Worm (Caenorhabditis elegans) whole organism, L3 larva: ENCODE measurements around the gene apt-9.

ENCODE experiments used
- R02D3.7 ChIP-seq: fragments of 150-350 bp; optimal IDR thresholded peaks from 2 replicates; lab custom pipeline; 2014; ENCODE audit warnings: missing biosample characterization, missing genetic modification characterization
- ZK546.5 ChIP-seq: sonication (generic microtip); optimal IDR thresholded peaks from 2 replicates; lab custom pipeline; 2017; ENCODE audit warnings: missing biosample characterization, missing genetic modification characterization
- aly-2 ChIP-seq: fragments of 150-350 bp; optimal IDR thresholded peaks from 2 replicates; lab custom pipeline; 2014; ENCODE audit warnings: missing biosample characterization, missing genetic modification characterization
- ama-1 ChIP-seq: fragments of 150-350 bp; optimal IDR thresholded peaks from 2 replicates; lab custom pipeline; 2018
- ceh-16 ChIP-seq: sonication (generic microtip); optimal IDR thresholded peaks from 2 replicates; lab custom pipeline; 2017; ENCODE audit warnings: missing biosample characterization, missing genetic modification characterization
- ceh-28 ChIP-seq: fragments of 150-350 bp; optimal IDR thresholded peaks from 2 replicates; lab custom pipeline; 2014; ENCODE audit warnings: missing biosample characterization, missing genetic modification reagents, missing genetic modification characterization
- ceh-82 ChIP-seq: fragments of 150-350 bp; optimal IDR thresholded peaks from 2 replicates; lab custom pipeline; 2014; ENCODE audit warnings: missing biosample characterization, missing genetic modification characterization
- ceh-9 ChIP-seq: sonication (generic microtip); optimal IDR thresholded peaks from 2 replicates; lab custom pipeline; 2018; ENCODE audit warnings: missing biosample characterization, missing genetic modification characterization
- daf-12 ChIP-seq: fragments of 150-350 bp; optimal IDR thresholded peaks from 2 replicates; lab custom pipeline; 2014; ENCODE audit warnings: missing biosample characterization, missing genetic modification reagents, missing genetic modification characterization
- egl-27 ChIP-seq: sonication (generic microtip); optimal IDR thresholded peaks from 4 replicates; lab custom pipeline; 2017; ENCODE audit warnings: missing biosample characterization, missing genetic modification reagents, missing genetic modification characterization
- egl-5 ChIP-seq: fragments of 150-350 bp; optimal IDR thresholded peaks from 2 replicates; lab custom pipeline; 2017; ENCODE audit warnings: missing biosample characterization, missing genetic modification reagents, missing genetic modification characterization, inconsistent platforms
- elt-1 ChIP-seq: fragments of 150-350 bp; optimal IDR thresholded peaks from 2 replicates; lab custom pipeline; 2014; ENCODE audit warnings: missing biosample characterization, missing genetic modification characterization
- elt-2 ChIP-seq: sonication (generic microtip); optimal IDR thresholded peaks from 2 replicates; lab custom pipeline; 2016; ENCODE audit warnings: missing genetic modification reagents, mild to moderate bottlenecking, missing genetic modification characterization, missing compliant biosample characterization
- elt-3 ChIP-seq, 3 experiments: fragments of 150-350 bp in 1 of 3; sonication (generic microtip) in 2 of 3; optimal IDR thresholded peaks; 2 replicates in 2 of 3; 4 replicates in 1 of 3; lab custom pipeline; 2014 to 2017; ENCODE audit warnings: missing biosample characterization in 3 of 3, missing genetic modification characterization in 3 of 3
- eor-1 ChIP-seq, 2 experiments: fragments of 150-350 bp; optimal IDR thresholded peaks; 2 replicates each; lab custom pipeline; 2014 to 2018; ENCODE audit warnings: missing biosample characterization in 2 of 2, missing genetic modification characterization in 2 of 2
- fkh-10 ChIP-seq: sonication (generic microtip); optimal IDR thresholded peaks from 2 replicates; lab custom pipeline; 2017; ENCODE audit warnings: missing biosample characterization, missing genetic modification reagents, missing genetic modification characterization
- fkh-2 ChIP-seq: fragments of 150-350 bp; optimal IDR thresholded peaks from 2 replicates; lab custom pipeline; 2014; ENCODE audit warnings: missing biosample characterization, missing genetic modification reagents, missing genetic modification characterization
- fos-1 ChIP-seq: fragments of 150-350 bp; optimal IDR thresholded peaks from 2 replicates; lab custom pipeline; 2014; ENCODE audit warnings: missing biosample characterization, missing genetic modification characterization
- hmg-11 ChIP-seq: sonication (generic microtip); optimal IDR thresholded peaks from 2 replicates; lab custom pipeline; 2016; ENCODE audit warnings: missing genetic modification characterization, missing compliant biosample characterization
- jun-1 ChIP-seq: fragments of 150-350 bp; optimal IDR thresholded peaks from 2 replicates; lab custom pipeline; 2014; ENCODE audit warnings: missing biosample characterization, missing genetic modification reagents, missing genetic modification characterization
- lin-15B ChIP-seq: fragments of 150-350 bp; optimal IDR thresholded peaks from 2 replicates; lab custom pipeline; 2014; ENCODE audit warnings: missing biosample characterization, missing genetic modification characterization
- lin-39 ChIP-seq: fragments of 150-350 bp; optimal IDR thresholded peaks from 2 replicates; lab custom pipeline; 2018; ENCODE audit warnings: missing biosample characterization, missing genetic modification reagents, missing genetic modification characterization
- lsy-12 ChIP-seq: sonication (generic microtip); optimal IDR thresholded peaks from 2 replicates; lab custom pipeline; 2016; ENCODE audit warnings: mild to moderate bottlenecking, missing genetic modification characterization, missing compliant biosample characterization
- mdl-1 ChIP-seq: fragments of 150-350 bp; optimal IDR thresholded peaks from 2 replicates; lab custom pipeline; 2014; ENCODE audit warnings: missing biosample characterization, missing genetic modification characterization
- mml-1 ChIP-seq: fragments of 150-350 bp; sonication (generic microtip); optimal IDR thresholded peaks from 3 replicates; lab custom pipeline; 2014; ENCODE audit warnings: missing biosample characterization, missing genetic modification characterization
- nfya-1 ChIP-seq: sonication (generic microtip); optimal IDR thresholded peaks from 2 replicates; lab custom pipeline; 2017; ENCODE audit warnings: missing genetic modification characterization, mild to moderate bottlenecking, missing compliant biosample characterization, antibody characterized with exemption, moderate library complexity; ENCODE audit not compliant: insufficient read depth
- nhr-11 ChIP-seq: fragments of 150-350 bp; optimal IDR thresholded peaks from 2 replicates; lab custom pipeline; 2014; ENCODE audit warnings: missing biosample characterization, missing genetic modification characterization
- nhr-12 ChIP-seq: fragments of 150-350 bp; optimal IDR thresholded peaks from 2 replicates; lab custom pipeline; 2014; ENCODE audit warnings: missing biosample characterization, missing genetic modification characterization
- nhr-23 ChIP-seq: fragments of 150-350 bp; optimal IDR thresholded peaks from 2 replicates; lab custom pipeline; 2014; ENCODE audit warnings: missing biosample characterization, missing genetic modification reagents, missing genetic modification characterization
- nhr-237 ChIP-seq: fragments of 150-350 bp; optimal IDR thresholded peaks from 2 replicates; lab custom pipeline; 2014; ENCODE audit warnings: missing biosample characterization, missing genetic modification characterization
- nhr-25 ChIP-seq: sonication (generic microtip); optimal IDR thresholded peaks from 2 replicates; lab custom pipeline; 2017; ENCODE audit warnings: missing biosample characterization, missing genetic modification characterization
- nhr-28 ChIP-seq: fragments of 150-350 bp; optimal IDR thresholded peaks from 2 replicates; lab custom pipeline; 2014; ENCODE audit warnings: missing biosample characterization, missing genetic modification characterization
- nhr-43 ChIP-seq: sonication (generic microtip); optimal IDR thresholded peaks from 2 replicates; lab custom pipeline; 2016; ENCODE audit warnings: mild to moderate bottlenecking, missing genetic modification characterization, missing compliant biosample characterization; ENCODE audit not compliant: poor library complexity, severe bottlenecking
- nhr-67 ChIP-seq: fragments of 150-350 bp; optimal IDR thresholded peaks from 2 replicates; lab custom pipeline; 2014; ENCODE audit warnings: missing biosample characterization, missing genetic modification characterization
- nhr-76 ChIP-seq: fragments of 150-350 bp; sonication (generic microtip); optimal IDR thresholded peaks from 5 replicates; lab custom pipeline; 2014; ENCODE audit warnings: missing biosample characterization, missing genetic modification characterization
- nhr-77 ChIP-seq: fragments of 150-350 bp; optimal IDR thresholded peaks from 2 replicates; lab custom pipeline; 2014; ENCODE audit warnings: missing biosample characterization, missing genetic modification characterization
- pha-4 ChIP-seq: fragments of 150-350 bp; optimal IDR thresholded peaks from 2 replicates; lab custom pipeline; 2014; ENCODE audit warnings: missing biosample characterization, missing genetic modification reagents, missing genetic modification characterization
- pqm-1 ChIP-seq: fragments of 150-350 bp; optimal IDR thresholded peaks from 2 replicates; lab custom pipeline; 2017; ENCODE audit warnings: missing biosample characterization, missing genetic modification characterization, inconsistent platforms
- sea-2 ChIP-seq: fragments of 150-350 bp; sonication (generic microtip); optimal IDR thresholded peaks from 4 replicates; lab custom pipeline; 2014; ENCODE audit warnings: missing biosample characterization, missing genetic modification reagents, missing genetic modification characterization
- skn-1 ChIP-seq: fragments of 150-350 bp; optimal IDR thresholded peaks from 2 replicates; lab custom pipeline; 2014; ENCODE audit warnings: missing biosample characterization, missing genetic modification characterization
- snpc-4 ChIP-seq: fragments of 150-350 bp; optimal IDR thresholded peaks from 2 replicates; lab custom pipeline; 2014; ENCODE audit warnings: missing biosample characterization, missing genetic modification characterization
- tbx-2 ChIP-seq: sonication (generic microtip); optimal IDR thresholded peaks from 2 replicates; lab custom pipeline; 2016; ENCODE audit warnings: mild to moderate bottlenecking, missing genetic modification characterization, missing compliant biosample characterization
- unc-39 ChIP-seq: sonication (generic microtip); optimal IDR thresholded peaks from 4 replicates; lab custom pipeline; 2017; ENCODE audit warnings: missing biosample characterization, missing genetic modification characterization
- unc-62 ChIP-seq: fragments of 150-350 bp; sonication (generic microtip); optimal IDR thresholded peaks from 4 replicates; lab custom pipeline; 2014; ENCODE audit warnings: missing biosample characterization, missing genetic modification reagents, missing genetic modification characterization
- zag-1 ChIP-seq: fragments of 150-350 bp; optimal IDR thresholded peaks from 2 replicates; lab custom pipeline; 2014; ENCODE audit warnings: missing biosample characterization, missing genetic modification characterization
- ztf-11 ChIP-seq: fragments of 150-350 bp; optimal IDR thresholded peaks from 2 replicates; lab custom pipeline; 2014; ENCODE audit warnings: missing biosample characterization, missing genetic modification characterization
- ztf-4 ChIP-seq: fragments of 150-350 bp; optimal IDR thresholded peaks from 2 replicates; lab custom pipeline; 2014; ENCODE audit warnings: missing biosample characterization, missing genetic modification characterization

The apt-9 gene

DNA sequence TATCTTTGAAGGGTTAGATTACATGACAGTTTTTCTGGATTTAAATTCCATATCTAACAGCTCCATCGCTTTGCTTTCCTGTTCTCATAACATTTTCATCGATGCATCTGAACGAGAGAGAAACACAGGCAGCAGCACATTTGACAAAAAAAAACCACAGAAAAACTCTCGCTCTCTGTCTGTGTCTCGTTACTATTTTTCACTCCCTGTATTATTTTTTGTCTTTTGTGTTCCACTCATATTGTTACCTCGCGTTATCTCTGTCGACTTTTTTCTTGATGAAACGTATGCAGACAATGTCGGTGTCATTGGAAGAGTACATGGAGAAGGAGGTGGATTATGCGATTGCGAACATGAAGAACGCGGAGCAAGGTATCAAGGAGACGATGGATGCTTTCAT, 20.6 kb downstream of the apt-9 start, which contains the start of gene W04G3.11:
Gene W04G3.11 (plus strand): TSS at position 244 of the 400 bp plus-strand sequence.
- TF ChIP-seq pqm-1 (tag; lab: Kevin White, UChicago) (peak; percentile 40), lin-15B (tag; lab: Kevin White, UChicago) (no peak), elt-2 (tag; lab: Kevin White, UChicago) (peak; percentile 50)

DNA sequence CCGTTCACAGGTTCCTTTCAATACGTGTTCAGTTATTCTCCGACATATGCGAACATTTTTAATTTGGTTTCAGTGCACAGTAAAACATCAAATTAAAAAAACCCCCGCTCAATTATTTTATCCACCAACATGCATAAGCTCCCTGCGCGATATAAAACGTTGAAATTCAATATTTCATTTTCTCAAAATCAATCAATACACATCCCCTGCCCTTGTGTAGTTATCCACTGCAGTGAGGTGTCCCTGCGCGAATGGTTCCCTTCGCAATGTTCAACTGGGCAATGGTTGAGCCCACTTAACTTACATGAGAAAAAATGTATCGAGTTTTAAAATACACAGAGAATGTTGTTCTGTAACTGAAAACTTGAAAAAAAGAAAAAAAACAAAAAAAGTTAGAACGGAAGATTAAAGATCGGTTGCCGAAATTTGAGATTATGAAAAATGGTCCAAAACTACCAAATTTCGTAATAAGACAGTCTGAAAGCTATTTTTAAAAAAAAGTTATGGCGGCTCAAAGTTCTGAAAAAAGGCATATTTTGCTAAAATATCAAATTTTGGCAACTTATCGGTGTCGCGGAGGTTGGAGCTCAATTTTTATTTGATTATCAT, 25.8 kb downstream of the apt-9 start:
- peak; percentile 93 for TF ChIP-seq nhr-76 (tag; lab: Kevin White, UChicago)
- peak; percentile 99 for TF ChIP-seq pha-4
- peak; percentile 99 for TF ChIP-seq nhr-11 (tag; lab: Kevin White, UChicago)
- TF ChIP-seq mml-1 = no peak
- peak; percentile 79 for TF ChIP-seq ztf-11 (tag; lab: Kevin White, UChicago)
- TF ChIP-seq ZK546.5 (tag; lab: Kevin White, UChicago) = peak; percentile 77
- TF ChIP-seq aly-2 (tag; lab: Kevin White, UChicago) = peak; percentile 99
- peak; percentile 56 for TF ChIP-seq lin-15B (tag; lab: Kevin White, UChicago)
- TF ChIP-seq nhr-25 (tag; lab: Kevin White, UChicago) = peak; percentile 99
- peak; percentile 77 for TF ChIP-seq nhr-67 (tag; lab: Kevin White, UChicago)
- TF ChIP-seq mdl-1 (tag; lab: Kevin White, UChicago) = peak; percentile 91
- peak; percentile 98 for TF ChIP-seq fos-1
- peak; percentile 100 for TF ChIP-seq nhr-237 (tag; lab: Kevin White, UChicago)
- peak; percentile 97 for TF ChIP-seq ceh-9 (tag; lab: Kevin White, UChicago)
- TF ChIP-seq lin-39 (tag; lab: Kevin White, UChicago) = peak; percentile 99
- peak; percentile 99 for TF ChIP-seq hmg-11
- peak; percentile 98 to 100 (median 100) for TF ChIP-seq elt-3 (tag; optimal IDR thresholded peaks at IDR 0.05; lab: Kevin White, UChicago)
- TF ChIP-seq lsy-12 (tag; lab: Kevin White, UChicago) = peak; percentile 99
- no peak for TF ChIP-seq ama-1 (lab: Kevin White, UChicago)
- TF ChIP-seq fkh-2 (tag; lab: Kevin White, UChicago) = peak; percentile 99
- TF ChIP-seq zag-1 (tag; lab: Kevin White, UChicago) = peak; percentile 99
- TF ChIP-seq nhr-43 (tag; lab: Kevin White, UChicago) = peak; percentile 99
- TF ChIP-seq nhr-23 = peak; percentile 100
- peak; percentile 98 for TF ChIP-seq fkh-10
- peak; percentile 92 for TF ChIP-seq pqm-1 (tag; lab: Kevin White, UChicago)
- TF ChIP-seq daf-12 = peak; percentile 100
- TF ChIP-seq unc-39 (tag; lab: Kevin White, UChicago) = peak; percentile 75
- peak; percentile 100 for TF ChIP-seq ceh-28 (tag; lab: Kevin White, UChicago)
- TF ChIP-seq ceh-82 (tag; lab: Kevin White, UChicago) = peak; percentile 100
- TF ChIP-seq tbx-2 (tag; lab: Kevin White, UChicago) = peak; percentile 99
- peak; percentile 100 for TF ChIP-seq jun-1 (tag; lab: Kevin White, UChicago)
- TF ChIP-seq elt-2 (tag; lab: Kevin White, UChicago) = peak; percentile 90
- peak; percentile 75 for TF ChIP-seq elt-1 (tag; lab: Kevin White, UChicago)
- peak; percentile 99 for TF ChIP-seq nhr-28 (tag; lab: Kevin White, UChicago)
- peak; percentile 94 for TF ChIP-seq ztf-4 (tag; lab: Kevin White, UChicago)
- TF ChIP-seq unc-62 (GFP tag; lab: Kevin White, UChicago) = peak; percentile 99
- peak; percentile 95 for TF ChIP-seq snpc-4
- TF ChIP-seq ceh-16 (tag; lab: Kevin White, UChicago) = peak; percentile 88
- peak; percentile 98 for TF ChIP-seq nfya-1
- peak; percentile 98 for TF ChIP-seq skn-1 (tag; lab: Kevin White, UChicago)
- TF ChIP-seq nhr-77 = peak; percentile 100
- peak; percentile 32 for TF ChIP-seq sea-2 (GFP tag; lab: Kevin White, UChicago)
- peak; percentile 58 for TF ChIP-seq nhr-12 (tag; lab: Kevin White, UChicago)
- peak; percentile 97 for TF ChIP-seq R02D3.7 (tag; lab: Kevin White, UChicago)
- TF ChIP-seq eor-1 (tag; optimal IDR thresholded peaks at IDR 0.05; lab: Kevin White, UChicago) = peak in 1 of 2 experiments; percentile 87
- peak; percentile 98 for TF ChIP-seq egl-27 (tag; lab: Kevin White, UChicago)
- TF ChIP-seq egl-5 (tag; lab: Kevin White, UChicago) = peak; percentile 100
